Fruit fly (Drosophila melanogaster) S2 (cell line): ENCODE data around the gene TotM.
A peak's percentile ranks its signal among the peaks of the same experiment; 100 is the strongest.

Experiments used
- CG8478 ChIP-seq: fragments of >200 bp; optimal IDR thresholded peaks from 2 replicates; lab custom pipeline; 2018
- CTCF ChIP-seq, 2 experiments: fragments of >200 bp; optimal IDR thresholded peaks; 2 replicates each; lab custom pipeline; 2018

The TotM gene

DNA sequence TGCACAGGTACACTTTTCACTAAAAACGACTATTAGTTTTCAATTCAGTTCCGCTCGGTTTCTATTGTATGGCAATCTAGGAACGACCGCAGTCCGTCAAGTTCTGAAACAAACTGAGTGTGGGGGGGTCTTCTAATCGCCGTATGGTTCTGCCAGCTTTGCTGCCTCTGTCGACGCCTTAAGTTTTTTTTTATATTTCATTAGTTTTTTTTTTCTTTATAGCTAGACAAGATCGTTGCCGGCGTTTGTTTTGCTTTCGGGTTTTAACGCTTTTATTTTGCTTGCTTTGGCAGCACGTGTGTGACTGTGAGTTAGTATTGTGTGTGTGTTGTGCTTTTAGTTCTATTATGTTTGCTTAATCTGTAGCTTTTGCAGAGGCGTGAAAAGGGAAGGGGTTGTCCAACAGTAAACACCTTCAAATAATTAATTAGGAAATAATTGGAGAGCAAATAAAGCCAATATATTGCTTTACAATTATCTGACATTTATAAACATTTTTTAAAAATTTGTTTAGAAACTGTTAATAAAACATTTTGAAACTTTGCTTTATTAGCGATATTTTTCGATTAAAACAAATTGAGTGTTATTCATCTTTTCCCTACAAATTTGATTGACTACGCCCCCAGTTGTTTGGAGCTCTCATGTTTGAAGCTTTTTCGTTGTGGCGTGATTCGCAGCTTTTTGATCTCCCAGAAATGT lies 12.6 kb downstream of the TotM start, which contains the start of gene Acsf2:
TSS of gene Acsf2 (minus strand) at position 116 of the 699 bp plus-strand sequence.
- TF ChIP-seq CG8478 (lab: Kevin White, UChicago) (no peak), CTCF (optimal IDR thresholded peaks at IDR 0.05; lab: Kevin White, UChicago) (no peak)

DNA sequence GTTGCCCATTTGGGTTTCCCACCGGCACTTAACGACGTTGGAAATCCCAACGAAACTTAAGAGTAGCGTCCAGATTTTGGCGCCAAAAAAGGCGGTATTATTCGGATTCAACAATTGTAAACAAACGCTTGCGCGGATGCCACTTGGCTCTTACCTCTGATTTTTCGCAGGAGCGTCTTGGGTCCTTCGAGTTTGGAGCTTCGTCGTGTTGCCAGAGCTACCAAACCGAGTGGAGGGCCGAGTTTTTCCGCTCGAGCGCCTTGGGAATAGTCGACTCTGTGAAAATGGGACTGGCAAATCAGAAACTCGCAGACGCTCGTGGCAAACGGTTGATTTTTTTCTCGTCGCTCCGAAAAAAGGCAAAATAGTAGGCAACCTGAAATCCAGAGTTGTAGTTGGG lies 16.2 kb downstream of the TotM start, which contains the start of gene nompC:
TSS of gene nompC (plus strand) at position 301 of the 400 bp plus-strand sequence.
- TF ChIP-seq CTCF (optimal IDR thresholded peaks at IDR 0.05; lab: Kevin White, UChicago) (no peak), CG8478 (lab: Kevin White, UChicago) (no peak)

DNA sequence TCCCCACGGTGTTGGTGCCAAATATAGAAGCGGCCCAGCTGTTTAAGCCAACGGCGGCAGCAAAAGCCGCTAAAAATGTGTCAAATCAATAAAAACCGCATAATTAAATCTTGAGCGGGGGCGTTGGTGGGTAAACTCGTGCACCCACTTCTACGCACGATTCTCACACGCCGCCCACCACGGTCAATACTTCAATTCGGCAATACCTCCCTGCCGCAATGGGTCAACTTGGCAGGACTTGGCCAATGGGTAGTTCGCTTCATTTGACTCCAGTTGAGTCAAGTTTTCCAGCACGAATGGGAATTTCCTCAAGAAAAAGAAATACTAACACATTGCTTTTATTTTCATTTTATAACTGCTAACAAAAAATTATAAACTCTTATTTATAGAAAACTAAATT lies 18.9 kb downstream of the TotM start:
- TF ChIP-seq CTCF (optimal IDR thresholded peaks at IDR 0.05; lab: Kevin White, UChicago) (no peak), CG8478 (lab: Kevin White, UChicago) (no peak)

DNA sequence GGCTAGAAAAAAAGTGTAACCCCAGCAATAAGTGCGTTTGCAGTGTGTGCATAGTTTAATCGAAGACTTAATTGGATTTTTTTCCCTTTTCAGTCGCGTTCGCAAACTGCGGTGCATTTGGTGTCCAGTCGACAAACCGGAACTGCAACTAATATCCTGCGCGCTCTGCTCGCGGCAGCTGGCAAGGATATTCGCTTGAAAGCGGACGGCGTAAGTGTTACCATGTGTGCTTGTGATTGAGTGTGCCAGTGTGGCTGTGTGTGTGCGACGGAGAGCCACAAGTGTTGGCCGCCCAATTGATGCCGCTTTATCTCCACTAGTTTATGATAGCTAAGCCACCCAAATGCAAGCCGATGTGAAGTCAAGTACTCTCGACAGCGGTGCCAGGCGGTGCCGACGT lies 23.8 kb downstream of the TotM start:
- TF ChIP-seq CTCF (optimal IDR thresholded peaks at IDR 0.05; lab: Kevin White, UChicago) = no peak
- TF ChIP-seq CG8478 (lab: Kevin White, UChicago) = no peak

dm6 chr2L:5362351-5362750 lies 32.7 kb downstream of the TotM start:
- TF ChIP-seq CTCF (optimal IDR thresholded peaks at IDR 0.05; lab: Kevin White, UChicago) (no peak), CG8478 (lab: Kevin White, UChicago) (no peak)

dm6 chr2L:5365841-5366240 lies 36.2 kb downstream of the TotM start:
- no peak for TF ChIP-seq CG8478 (lab: Kevin White, UChicago)
- peak; percentile 61 to 88 for TF ChIP-seq CTCF (optimal IDR thresholded peaks at IDR 0.05; lab: Kevin White, UChicago)

- no peak for TF ChIP-seq CTCF (optimal IDR thresholded peaks at IDR 0.05; lab: Kevin White, UChicago)
- TF ChIP-seq CG8478 (lab: Kevin White, UChicago) = no peak
Observed at dm6 chr2L:5367983-5368382, 38.3 kb downstream of the TotM start.

DNA sequence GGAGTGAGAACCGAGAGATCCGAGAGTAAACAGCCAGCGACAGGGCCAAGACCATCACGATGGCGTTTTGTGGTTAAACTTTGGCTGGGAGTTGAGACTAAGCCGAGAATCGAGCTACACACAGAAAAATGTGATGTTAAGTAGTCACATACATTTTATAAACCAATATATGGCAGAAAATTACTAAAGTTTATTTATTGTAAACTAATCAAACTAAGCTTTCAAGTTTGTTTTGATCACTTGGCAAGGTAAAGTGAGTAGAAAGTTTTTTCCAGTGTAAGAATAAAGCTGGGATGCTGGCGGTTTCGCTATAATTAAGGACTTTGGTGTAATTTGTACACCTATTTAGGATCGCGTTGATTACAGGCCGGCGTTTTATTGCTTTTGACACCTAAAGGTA lies 42.9 kb downstream of the TotM start:
- TF ChIP-seq CG8478 (lab: Kevin White, UChicago) (no peak), CTCF (optimal IDR thresholded peaks at IDR 0.05; lab: Kevin White, UChicago) (no peak)

DNA sequence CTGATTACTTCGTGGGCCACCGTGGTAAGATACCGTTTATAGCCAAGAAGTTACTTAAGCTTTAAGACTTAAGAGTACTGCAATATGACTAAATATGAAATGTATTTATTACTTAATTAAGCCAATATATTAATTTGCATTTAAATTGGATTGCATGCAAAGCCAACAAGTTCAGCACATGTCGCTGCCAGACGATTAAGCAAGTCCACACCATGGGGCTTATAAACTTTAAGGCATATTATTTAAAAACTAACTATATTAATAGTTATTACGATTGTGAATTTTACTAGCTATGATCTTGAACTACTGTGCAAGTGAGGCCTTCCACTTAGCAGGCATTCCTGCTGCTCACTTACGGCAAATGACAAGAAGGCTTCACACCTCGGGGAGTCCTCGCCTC lies 44.6 kb downstream of the TotM start:
- no peak for TF ChIP-seq CTCF (optimal IDR thresholded peaks at IDR 0.05; lab: Kevin White, UChicago)
- TF ChIP-seq CG8478 (lab: Kevin White, UChicago) = no peak

DNA sequence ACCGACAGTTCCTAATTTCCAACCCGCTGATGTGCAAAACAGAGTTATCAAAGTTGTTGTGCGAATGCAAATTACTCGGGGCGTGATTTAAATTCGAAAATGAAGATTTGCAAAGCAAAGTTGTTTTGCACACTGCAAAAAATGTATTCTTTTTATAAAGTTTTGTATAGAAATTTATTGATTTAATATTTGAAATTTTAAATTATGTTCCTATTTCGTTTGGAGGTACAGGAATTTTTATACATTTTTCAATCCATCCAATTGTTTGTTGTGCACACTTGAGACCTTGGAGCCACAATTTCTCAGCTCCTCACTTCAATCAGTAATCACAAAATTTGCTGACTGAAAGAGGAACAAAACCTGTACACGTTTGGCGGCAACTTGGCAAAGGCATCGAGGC lies 45.3 kb downstream of the TotM start:
- no peak for TF ChIP-seq CTCF (optimal IDR thresholded peaks at IDR 0.05; lab: Kevin White, UChicago)
- no peak for TF ChIP-seq CG8478 (lab: Kevin White, UChicago)

dm6 chr2L:5376442-5376841 lies 46.8 kb downstream of the TotM start:
- no peak for TF ChIP-seq CG8478 (lab: Kevin White, UChicago)
- TF ChIP-seq CTCF (optimal IDR thresholded peaks at IDR 0.05; lab: Kevin White, UChicago) = no peak

dm6 chr2L:5378829-5379228 lies 49.2 kb downstream of the TotM start:
- TF ChIP-seq CTCF (optimal IDR thresholded peaks at IDR 0.05; lab: Kevin White, UChicago) (no peak), CG8478 (lab: Kevin White, UChicago) (no peak)
